Worm (Caenorhabditis elegans) whole organism, L2 larva: ENCODE measurements around the gene him-5.

ENCODE experiments used
- lin-13 ChIP-seq: fragments of 150-350 bp; optimal IDR thresholded peaks from 2 replicates; lab custom pipeline; 2014; ENCODE audit warnings: missing biosample characterization, missing genetic modification reagents, missing genetic modification characterization
- lsy-2 ChIP-seq, 2 experiments: fragments of 150-350 bp in 1 of 2; sonication (generic microtip) in 1 of 2; optimal IDR thresholded peaks; 2 replicates each; lab custom pipeline; 2014 to 2017; ENCODE audit warnings: missing biosample characterization in 2 of 2, missing genetic modification characterization in 2 of 2
- mdl-1 ChIP-seq, 2 experiments: fragments of 150-350 bp in 1 of 2; sonication (generic microtip) in 1 of 2; optimal IDR thresholded peaks; 2 replicates each; lab custom pipeline; 2017; ENCODE audit warnings: missing biosample characterization in 2 of 2, missing genetic modification characterization in 2 of 2
- skn-1 ChIP-seq: sonication (generic microtip); optimal IDR thresholded peaks from 2 replicates; lab custom pipeline; 2017; ENCODE audit warnings: missing biosample characterization, missing genetic modification characterization
- snpc-4 ChIP-seq: fragments of 150-350 bp; optimal IDR thresholded peaks from 2 replicates; lab custom pipeline; 2014; ENCODE audit warnings: missing biosample characterization, missing genetic modification characterization
- unc-39 ChIP-seq: fragments of 150-350 bp; optimal IDR thresholded peaks from 2 replicates; lab custom pipeline; 2014; ENCODE audit warnings: missing biosample characterization, missing genetic modification characterization

DNA sequence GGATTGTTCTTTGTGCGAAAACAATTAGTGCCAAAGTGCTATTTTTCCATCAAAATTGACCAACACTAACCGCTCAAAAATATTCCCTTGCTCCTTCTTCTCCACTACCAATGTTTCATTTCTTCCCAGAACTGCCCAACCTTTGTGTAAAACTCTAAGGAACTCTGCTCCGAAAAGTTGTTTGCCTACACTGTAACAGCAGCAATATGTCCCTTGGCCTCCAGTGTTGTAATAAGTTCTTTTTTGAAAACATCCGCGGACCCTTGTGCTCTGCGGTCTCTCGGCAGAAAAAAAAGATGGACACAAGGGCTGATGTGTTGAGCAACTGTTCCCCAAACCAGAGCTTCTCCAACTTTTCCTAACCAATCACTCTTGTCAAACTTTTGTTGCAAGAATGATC is 10.7 kb downstream of the him-5 start, which contains the start of gene D1086.12:
- TF ChIP-seq lsy-2 (tag; optimal IDR thresholded peaks at IDR 0.05; lab: Kevin White, UChicago) (no peak), unc-39 (tag; lab: Kevin White, UChicago) (no peak), snpc-4 (no peak), lin-13 (GFP tag; lab: Kevin White, UChicago) (no peak), skn-1 (tag; lab: Kevin White, UChicago) (no peak), mdl-1 (tag; optimal IDR thresholded peaks at IDR 0.05; lab: Kevin White, UChicago) (no peak)
